Fruit fly (Drosophila melanogaster) whole organism, adult: ENCODE results near the gene Whamy.

ENCODE experiments used
- CG1620 ChIP-seq: fragments of 200-800 bp; sonication (Bioruptor generic); optimal IDR thresholded peaks from 2 replicates; lab custom pipeline; 2016; ENCODE audit warnings: missing biosample characterization, missing genetic modification characterization
- CG5204 ChIP-seq: fragments of 200-800 bp; sonication (Bioruptor generic); optimal IDR thresholded peaks from 2 replicates; lab custom pipeline; 2016; ENCODE audit warnings: missing biosample characterization, missing genetic modification characterization
- CG7101 ChIP-seq: fragments of 200-800 bp; sonication (Bioruptor generic); optimal IDR thresholded peaks from 2 replicates; lab custom pipeline; 2018; ENCODE audit warnings: missing biosample characterization, mild to moderate bottlenecking, missing genetic modification characterization, moderate library complexity
- Mnt ChIP-seq: fragments of 200-800 bp; sonication (Bioruptor generic); optimal IDR thresholded peaks from 2 replicates; lab custom pipeline; 2016; ENCODE audit warnings: missing biosample characterization, mild to moderate bottlenecking, missing genetic modification characterization
- bab1 ChIP-seq: fragments of 200-800 bp; sonication (Bioruptor generic); optimal IDR thresholded peaks from 3 replicates; lab custom pipeline; 2019; ENCODE audit warnings: missing biosample characterization, mild to moderate bottlenecking, missing genetic modification characterization, moderate library complexity
- cic ChIP-seq: fragments of 200-800 bp; sonication (Bioruptor generic); optimal IDR thresholded peaks from 2 replicates; lab custom pipeline; 2017; ENCODE audit warnings: missing biosample characterization, mild to moderate bottlenecking, missing genetic modification characterization, moderate library complexity
- cnc ChIP-seq, 2 experiments: fragments of >200 bp; optimal IDR thresholded peaks; 2 replicates each; lab custom pipeline; 2017
- pad ChIP-seq: fragments of 200-800 bp; sonication (Bioruptor generic); optimal IDR thresholded peaks from 3 replicates; lab custom pipeline; 2017; ENCODE audit warnings: missing biosample characterization, missing genetic modification characterization, mild to moderate bottlenecking, moderate library complexity, missing genetic modification reagents
- tj ChIP-seq: fragments of 200-800 bp; sonication (Bioruptor generic); optimal IDR thresholded peaks from 3 replicates; lab custom pipeline; 2017; ENCODE audit warnings: missing biosample characterization, mild to moderate bottlenecking, missing genetic modification characterization, moderate library complexity
- toe ChIP-seq: fragments of 200-800 bp; sonication (Bioruptor generic); optimal IDR thresholded peaks from 2 replicates; lab custom pipeline; 2016; ENCODE audit warnings: missing biosample characterization, missing genetic modification characterization

DNA sequence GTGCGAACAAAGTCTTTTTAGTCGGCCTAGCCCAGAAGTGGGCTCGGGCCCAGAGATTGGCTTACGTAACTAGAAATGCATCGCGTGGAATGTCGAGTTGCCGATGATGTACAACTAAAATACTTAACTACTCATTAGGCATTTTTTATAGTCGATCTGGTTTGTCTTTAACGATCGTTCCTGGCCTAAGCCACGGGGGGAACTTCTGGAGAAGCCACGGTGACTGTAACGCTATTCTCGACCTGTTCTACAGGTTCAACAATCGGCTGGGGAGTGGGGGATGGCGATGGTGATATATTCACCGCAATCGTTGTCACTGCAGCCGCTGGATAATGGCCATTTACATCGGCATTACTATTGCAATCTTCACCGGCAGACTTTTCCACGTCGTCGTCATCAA lies 28.0 kb downstream of the Whamy start, which contains the start of gene CG34409:
- TF ChIP-seq Mnt (no peak), tj (GFP tag; lab: Kevin White, UChicago) (no peak), cnc (optimal IDR thresholded peaks at IDR 0.05; lab: Kevin White, UChicago) (no peak), CG7101 (tag; lab: Kevin White, UChicago) (no peak), pad (GFP tag; lab: Kevin White, UChicago) (no peak), bab1 (GFP tag; lab: Kevin White, UChicago) (no peak), CG1620 (GFP tag; lab: Kevin White, UChicago) (no peak), cic (GFP tag; lab: Kevin White, UChicago) (no peak), CG5204 (GFP tag; lab: Kevin White, UChicago) (no peak), toe (GFP tag; lab: Kevin White, UChicago) (no peak)
